Worm (Caenorhabditis elegans) whole organism, L4 larva: Measurements from ENCODE around the gene D2023.4.

Source experiments
- F26F4.8 ChIP-seq: fragments of 200-800 bp; sonication (Bioruptor generic); conservative IDR thresholded peaks from 2 replicates; pipeline ENCODE4 v1.3.6; 2022; ENCODE audit warnings: missing genetic modification characterization, missing compliant biosample characterization
- F44E2.7 ChIP-seq: fragments of 200-800 bp; sonication (Bioruptor generic); IDR thresholded peaks from 2 replicates; pipeline ENCODE4 v2.1.2; 2022; ENCODE audit warnings: missing genetic modification characterization, missing compliant biosample characterization
- T20F7.1 ChIP-seq: fragments of 200-800 bp; sonication (Bioruptor generic); optimal IDR thresholded peaks from 2 replicates; lab custom pipeline; 2018; ENCODE audit warnings: mild to moderate bottlenecking, missing genetic modification characterization, missing compliant biosample characterization
- Y105C5A.15 ChIP-seq: fragments of 200-800 bp; sonication (Bioruptor generic); IDR thresholded peaks from 2 replicates; pipeline ENCODE4 v1.3.6; 2022; ENCODE audit warnings: missing genetic modification characterization, missing compliant biosample characterization
- aha-1 ChIP-seq: fragments of 150-350 bp; peaks from one replicate; lab custom pipeline; 2014; ENCODE audit warnings: missing biosample characterization, missing genetic modification characterization
- arid-1 ChIP-seq: fragments of 200-800 bp; sonication (Bioruptor generic); conservative IDR thresholded peaks from 2 replicates; pipeline ENCODE4 v1.3.6; 2022; ENCODE audit warnings: missing genetic modification reagents, missing genetic modification characterization, missing compliant biosample characterization
- attf-4 ChIP-seq: sonication (generic microtip); optimal IDR thresholded peaks from 3 replicates; lab custom pipeline; 2017; ENCODE audit warnings: missing biosample characterization, missing genetic modification characterization
- ceh-62 ChIP-seq: sonication (generic microtip); optimal IDR thresholded peaks from 2 replicates; lab custom pipeline; 2017; ENCODE audit warnings: missing biosample characterization, missing genetic modification characterization
- daf-16 ChIP-seq, 3 experiments: sonication (generic microtip); optimal IDR thresholded peaks; 2 replicates each; lab custom pipeline; 2016 to 2017; ENCODE audit warnings: missing genetic modification characterization in 3 of 3, missing genetic modification reagents in 3 of 3, mild to moderate bottlenecking in 2 of 3, missing compliant biosample characterization in 2 of 3, missing biosample characterization in 1 of 3, moderate library complexity in 1 of 3
- daf-19 ChIP-seq: fragments of 200-800 bp; sonication (Bioruptor generic); conservative IDR thresholded peaks from 2 replicates; pipeline ENCODE4 v1.3.6; 2022; ENCODE audit warnings: missing genetic modification characterization, missing compliant biosample characterization
- daf-8 ChIP-seq: fragments of 200-800 bp; sonication (Bioruptor generic); IDR thresholded peaks from 2 replicates; pipeline ENCODE4 v1.3.6; 2022; ENCODE audit warnings: missing genetic modification characterization, missing compliant biosample characterization
- dmd-6 ChIP-seq: fragments of 200-800 bp; sonication (Bioruptor generic); IDR thresholded peaks from 2 replicates; pipeline ENCODE4 v1.3.6; 2022; ENCODE audit warnings: missing genetic modification reagents, missing genetic modification characterization, missing compliant biosample characterization
- dmd-9 ChIP-seq: fragments of 200-800 bp; sonication (Bioruptor generic); IDR thresholded peaks from 2 replicates; pipeline ENCODE4 v1.3.6; 2022; ENCODE audit warnings: missing genetic modification reagents, missing genetic modification characterization, missing compliant biosample characterization
- dpl-1 ChIP-seq: fragments of 150-350 bp; optimal IDR thresholded peaks from 2 replicates; lab custom pipeline; 2014; ENCODE audit warnings: missing biosample characterization, missing genetic modification reagents, missing genetic modification characterization
- dve-1 ChIP-seq: sonication (generic microtip); optimal IDR thresholded peaks from 2 replicates; lab custom pipeline; 2017; ENCODE audit warnings: antibody characterized with exemption, mild to moderate bottlenecking, missing genetic modification characterization, missing compliant biosample characterization; ENCODE audit not compliant: insufficient read depth
- egl-43 ChIP-seq: fragments of 200-800 bp; sonication (Bioruptor generic); IDR thresholded peaks from 2 replicates; pipeline ENCODE4 v1.3.6; 2022; ENCODE audit warnings: missing genetic modification reagents, missing genetic modification characterization, missing compliant biosample characterization
- hlh-11 ChIP-seq: fragments of 200-800 bp; sonication (Bioruptor generic); optimal IDR thresholded peaks from 2 replicates; lab custom pipeline; 2018; ENCODE audit warnings: mild to moderate bottlenecking, missing genetic modification characterization, missing compliant biosample characterization
- hlh-30 ChIP-seq: sonication (generic microtip); optimal IDR thresholded peaks from 2 replicates; lab custom pipeline; 2017; ENCODE audit warnings: antibody characterized with exemption, mild to moderate bottlenecking, missing genetic modification characterization, missing compliant biosample characterization; ENCODE audit not compliant: insufficient read depth
- hmg-1.1 ChIP-seq: fragments of 200-800 bp; sonication (Bioruptor generic); IDR thresholded peaks from 2 replicates; pipeline ENCODE4 v1.3.6; 2022; ENCODE audit warnings: missing genetic modification reagents, missing genetic modification characterization, missing compliant biosample characterization
- jun-1 ChIP-seq: fragments of 150-350 bp; optimal IDR thresholded peaks from 2 replicates; lab custom pipeline; 2014; ENCODE audit warnings: missing biosample characterization, missing genetic modification reagents, missing genetic modification characterization
- lin-13 ChIP-seq: fragments of 150-350 bp; optimal IDR thresholded peaks from 2 replicates; lab custom pipeline; 2014; ENCODE audit warnings: missing biosample characterization, missing genetic modification reagents, missing genetic modification characterization
- lin-15B ChIP-seq: fragments of 150-350 bp; sonication (generic microtip); optimal IDR thresholded peaks from 3 replicates; lab custom pipeline; 2014; ENCODE audit warnings: missing biosample characterization, missing genetic modification characterization
- lin-39 ChIP-seq: fragments of 150-350 bp; optimal IDR thresholded peaks from 2 replicates; lab custom pipeline; 2014; ENCODE audit warnings: missing biosample characterization, missing genetic modification reagents, missing genetic modification characterization
- lsy-2 ChIP-seq, 2 experiments: fragments of 150-350 bp in 1 of 2; sonication (generic microtip) in 1 of 2; optimal IDR thresholded peaks; 2 replicates each; lab custom pipeline; 2014 to 2017; ENCODE audit warnings: missing biosample characterization in 2 of 2, missing genetic modification characterization in 2 of 2
- madf-9 ChIP-seq: fragments of 200-800 bp; sonication (Bioruptor generic); conservative IDR thresholded peaks from 2 replicates; pipeline ENCODE4 v1.3.6; 2022; ENCODE audit warnings: missing genetic modification reagents, missing genetic modification characterization, missing compliant biosample characterization
- mdl-1 ChIP-seq, 2 experiments: fragments of 150-350 bp in 1 of 2; sonication (generic microtip) in 1 of 2; optimal IDR thresholded peaks; 2 replicates each; lab custom pipeline; 2014 to 2017; ENCODE audit warnings: missing biosample characterization in 2 of 2, missing genetic modification characterization in 2 of 2
- mep-1 ChIP-seq: fragments of 150-350 bp; sonication (generic microtip); optimal IDR thresholded peaks from 3 replicates; lab custom pipeline; 2014; ENCODE audit warnings: missing biosample characterization, missing genetic modification characterization
- nhr-11 ChIP-seq: fragments of 150-350 bp; optimal IDR thresholded peaks from 2 replicates; lab custom pipeline; 2014; ENCODE audit warnings: missing biosample characterization, missing genetic modification characterization
- nhr-41 ChIP-seq: fragments of 200-800 bp; sonication (Bioruptor generic); IDR thresholded peaks from 2 replicates; pipeline ENCODE4 v1.3.6; 2022; ENCODE audit warnings: missing genetic modification reagents, missing genetic modification characterization, missing compliant biosample characterization
- nhr-76 ChIP-seq: fragments of 150-350 bp; optimal IDR thresholded peaks from 2 replicates; lab custom pipeline; 2014; ENCODE audit warnings: missing biosample characterization, missing genetic modification characterization
- pha-4 ChIP-seq, 2 experiments: fragments of 150-350 bp in 1 of 2; fragments of 200-800 bp in 1 of 2; sonication (Bioruptor generic) in 1 of 2; IDR thresholded peaks in 1 of 2; optimal IDR thresholded peaks in 1 of 2; 2 replicates each; pipeline versions ENCODE4 v1.3.6 to Lab custom; 2014 to 2022; ENCODE audit warnings: missing genetic modification characterization in 2 of 2, missing genetic modification reagents in 2 of 2, missing biosample characterization in 1 of 2, missing compliant biosample characterization in 1 of 2
- pqm-1 ChIP-seq: sonication (generic microtip); optimal IDR thresholded peaks from 2 replicates; lab custom pipeline; 2017; ENCODE audit warnings: missing biosample characterization, missing genetic modification characterization
- saeg-2 ChIP-seq: fragments of 200-800 bp; sonication (Bioruptor generic); IDR thresholded peaks from 2 replicates; pipeline ENCODE4 v1.3.6; 2022; ENCODE audit warnings: missing genetic modification reagents, missing genetic modification characterization, missing compliant biosample characterization
- sdz-12 ChIP-seq: fragments of 200-800 bp; sonication (Bioruptor generic); optimal IDR thresholded peaks from 2 replicates; lab custom pipeline; 2018; ENCODE audit warnings: mild to moderate bottlenecking, missing genetic modification characterization, missing compliant biosample characterization
- set-16 ChIP-seq: fragments of 200-800 bp; sonication (Bioruptor generic); IDR thresholded peaks from 2 replicates; pipeline ENCODE4 v1.3.6; 2022; ENCODE audit warnings: missing genetic modification reagents, missing genetic modification characterization, missing compliant biosample characterization
- snpc-4 ChIP-seq: fragments of 150-350 bp; optimal IDR thresholded peaks from 2 replicates; lab custom pipeline; 2014; ENCODE audit warnings: missing biosample characterization, missing genetic modification characterization
- tra-1 ChIP-seq: fragments of 200-800 bp; sonication (Bioruptor generic); IDR thresholded peaks from 2 replicates; pipeline ENCODE4 v1.3.6; 2022; ENCODE audit warnings: missing genetic modification reagents, missing genetic modification characterization, missing compliant biosample characterization
- unc-39 ChIP-seq: sonication (generic microtip); optimal IDR thresholded peaks from 2 replicates; lab custom pipeline; 2017; ENCODE audit warnings: missing biosample characterization, missing genetic modification characterization
- unc-62 ChIP-seq, 3 experiments: fragments of 150-350 bp in 1 of 3; sonication (generic microtip); optimal IDR thresholded peaks in 2 of 3; peaks in 1 of 3; 1 replicate in 1 of 3; 2 replicates in 2 of 3; lab custom pipeline; 2014 to 2017; ENCODE audit warnings: missing biosample characterization in 3 of 3, missing genetic modification characterization in 3 of 3, missing genetic modification reagents in 3 of 3, missing genotype in 1 of 3
- vab-7 ChIP-seq: fragments of 200-800 bp; sonication (Bioruptor generic); IDR thresholded peaks from 2 replicates; pipeline ENCODE4 v1.3.6; 2022; ENCODE audit warnings: missing genetic modification reagents, missing genetic modification characterization, missing compliant biosample characterization
- zfp-3 ChIP-seq: fragments of 200-800 bp; sonication (Bioruptor generic); conservative IDR thresholded peaks from 2 replicates; pipeline ENCODE4 v1.3.6; 2022; ENCODE audit warnings: missing genetic modification reagents, missing genetic modification characterization, missing compliant biosample characterization

Gene D2023.4

ce11 chrV:11852305-11852704, 26.7 kb upstream of the D2023.4 start:
- TF ChIP-seq unc-62 (GFP tag; optimal IDR thresholded peaks at IDR 0.05 in 1 of 2; lab: Kevin White, UChicago) (peak in 1 of 2 experiments; percentile 93), unc-62 (tag; optimal IDR thresholded peaks at IDR 0.05; lab: Kevin White, UChicago) (no peak), aha-1 (tag; lab: Kevin White, UChicago) (peak; percentile 51), lsy-2 (tag; optimal IDR thresholded peaks at IDR 0.05; lab: Kevin White, UChicago) (no peak)

- TF ChIP-seq dve-1 (tag; lab: Kevin White, UChicago), result peak; percentile 31
- peak; percentile 10 for TF ChIP-seq pqm-1 (tag; lab: Kevin White, UChicago)
- no peak for TF ChIP-seq daf-16 (GFP tag; optimal IDR thresholded peaks at IDR 0.05; lab: Kevin White, UChicago)
- peak; percentile 59 for TF ChIP-seq daf-16 (tag; optimal IDR thresholded peaks at IDR 0.05; lab: Kevin White, UChicago)
- TF ChIP-seq hlh-30 (tag; lab: Kevin White, UChicago), result peak; percentile 59
- TF ChIP-seq daf-19 (GFP tag; lab: Robert Waterston, UW), result no peak
- no peak for TF ChIP-seq F26F4.8
- TF ChIP-seq T20F7.1 (GFP tag; lab: Kevin White, UChicago), result no peak
- TF ChIP-seq hlh-11 (tag; lab: Kevin White, UChicago), result peak; percentile 32
- TF ChIP-seq dmd-6 (GFP tag; lab: Robert Waterston, UW), result peak; percentile 36
Observed at ce11 chrV:11849408-11849807, 23.8 kb upstream of the D2023.4 start.

ce11 chrV:11846969-11847368, 21.4 kb upstream of the D2023.4 start:
- no peak for TF ChIP-seq attf-4 (tag; lab: Kevin White, UChicago)
- no peak for TF ChIP-seq vab-7
- TF ChIP-seq pha-4 (GFP tag; IDR thresholded peaks at IDR 0.05; lab: Robert Waterston, UW), result no peak
- TF ChIP-seq pha-4 (tag; optimal IDR thresholded peaks at IDR 0.05; lab: Kevin White, UChicago), result peak; percentile 50
- no peak for TF ChIP-seq ceh-62
- TF ChIP-seq unc-62 (GFP tag; optimal IDR thresholded peaks at IDR 0.05 in 1 of 2; lab: Kevin White, UChicago), result peak in 1 of 2 experiments; percentile 86
- TF ChIP-seq unc-62 (tag; optimal IDR thresholded peaks at IDR 0.05; lab: Kevin White, UChicago), result no peak

- TF ChIP-seq lin-13 (GFP tag; lab: Kevin White, UChicago) (no peak), dpl-1 (GFP tag; lab: Kevin White, UChicago) (no peak), aha-1 (tag; lab: Kevin White, UChicago) (peak; percentile 9)
- TF ChIP-seq, all 104 proteins: peak for 1
Observed at ce11 chrV:11845492-11845891, 19.9 kb upstream of the D2023.4 start, which contains the start of gene hmp-1. TSS of gene hmp-1 (plus strand) at chrV:11845871.

ce11 chrV:11844828-11845227, 19.3 kb upstream of the D2023.4 start:
- no peak for TF ChIP-seq snpc-4 (tag; lab: Kevin White, UChicago)
- no peak for TF ChIP-seq sdz-12
- TF ChIP-seq daf-8 (GFP tag; lab: Robert Waterston, UW), result no peak
- no peak for TF ChIP-seq jun-1
- peak; percentile 23 for TF ChIP-seq hlh-30 (tag; lab: Kevin White, UChicago)
- TF ChIP-seq nhr-41 (GFP tag; lab: Robert Waterston, UW), result no peak
- TF ChIP-seq arid-1 (GFP tag; lab: Robert Waterston, UW), result no peak
- no peak for TF ChIP-seq dmd-9 (GFP tag; lab: Robert Waterston, UW)
- TF ChIP-seq egl-43 (GFP tag; lab: Robert Waterston, UW), result peak; percentile 77
- TF ChIP-seq unc-39 (tag; lab: Kevin White, UChicago), result no peak
- TF ChIP-seq nhr-76, result no peak
- no peak for TF ChIP-seq saeg-2 (GFP tag; lab: Robert Waterston, UW)
- TF ChIP-seq dve-1 (tag; lab: Kevin White, UChicago), result no peak
- no peak for TF ChIP-seq dpl-1 (GFP tag; lab: Kevin White, UChicago)
- TF ChIP-seq hmg-1.1 (GFP tag; lab: Robert Waterston, UW), result peak; percentile 61
- TF ChIP-seq set-16 (GFP tag; lab: Robert Waterston, UW), result peak; percentile 58
- TF ChIP-seq tra-1 (GFP tag; lab: Robert Waterston, UW), result no peak
- TF ChIP-seq mep-1 (tag; lab: Kevin White, UChicago), result peak; percentile 52
- TF ChIP-seq lin-15B (tag; lab: Kevin White, UChicago), result no peak
- TF ChIP-seq lin-13 (GFP tag; lab: Kevin White, UChicago), result no peak
- TF ChIP-seq F44E2.7, result no peak
- no peak for TF ChIP-seq madf-9 (GFP tag; lab: Robert Waterston, UW)
- TF ChIP-seq Y105C5A.15 (GFP tag; lab: Robert Waterston, UW), result no peak
- TF ChIP-seq nhr-11, result no peak
- peak in 1 of 2 experiments; percentile 43 for TF ChIP-seq mdl-1 (tag; optimal IDR thresholded peaks at IDR 0.05; lab: Kevin White, UChicago)
- TF ChIP-seq pqm-1 (tag; lab: Kevin White, UChicago), result peak; percentile 45
- TF ChIP-seq lin-39 (tag; lab: Kevin White, UChicago), result no peak
- TF ChIP-seq zfp-3 (GFP tag; lab: Robert Waterston, UW), result no peak
